Worm (Caenorhabditis elegans): ENCODE data around the gene ZK809.9.

The ZK809.9 gene

DNA sequence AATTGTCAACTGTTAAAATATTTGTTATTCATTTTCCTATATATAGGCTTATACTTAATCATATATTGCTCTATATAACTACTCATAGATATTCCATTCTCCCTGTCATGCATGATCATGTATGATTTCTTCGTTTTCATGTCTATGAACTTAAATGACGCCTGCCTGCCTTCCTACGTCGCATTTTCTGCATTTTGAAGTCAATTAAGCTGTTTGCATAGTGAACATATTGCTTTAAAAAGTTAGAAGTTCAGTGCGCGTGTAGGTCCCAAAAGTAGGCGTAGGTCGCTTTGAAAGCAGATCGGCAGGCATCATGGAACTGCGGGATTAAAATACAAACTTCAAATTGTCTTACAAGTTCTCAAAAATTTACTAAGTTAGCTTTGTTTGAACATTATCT is 20.4 kb upstream of the ZK809.9 start (continued):
- TF ChIP-seq T23F11.4 (GFP tag; optimal IDR thresholded peaks at IDR 0.05) (no peak), K09A11.1 (tag; optimal IDR thresholded peaks at IDR 0.05; ENCODE audit: insufficient read depth) (no peak)

DNA sequence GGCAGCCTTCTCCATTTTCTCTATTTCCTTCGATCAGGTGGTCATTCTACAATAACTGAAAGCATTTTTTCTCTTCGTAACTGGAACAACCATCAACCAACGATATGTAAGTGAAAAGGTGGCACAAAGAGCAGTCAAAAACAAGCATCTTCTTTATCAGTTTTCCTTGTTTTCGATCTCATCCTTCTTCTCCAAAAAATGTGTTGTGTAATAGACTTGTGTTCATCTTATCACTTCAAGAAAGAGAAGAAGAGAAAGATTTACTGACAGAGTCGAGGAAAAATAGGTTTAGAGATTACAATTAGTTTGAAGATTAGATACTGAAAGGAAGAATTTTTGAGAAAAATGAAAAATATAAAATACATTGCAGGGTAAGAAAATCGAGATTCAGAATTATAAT is 19.8 kb upstream of the ZK809.9 start:
- TF ChIP-seq eyg-1 (tag; optimal IDR thresholded peaks at IDR 0.05) (no peak), pag-3 (tag; optimal IDR thresholded peaks at IDR 0.05; ENCODE audit: borderline replicate concordance) (no peak), ceh-45 (GFP tag; IDR thresholded peaks at IDR 0.05) (no peak), C08G9.2 (tag; optimal IDR thresholded peaks at IDR 0.05) (no peak), sox-2 (GFP tag; IDR thresholded peaks at IDR 0.05) (no peak), sdc-2 (tag; optimal IDR thresholded peaks at IDR 0.05) (no peak), ceh-6 (GFP tag; optimal IDR thresholded peaks at IDR 0.05) (no peak), elt-2 (tag; optimal IDR thresholded peaks at IDR 0.05) (peak; percentile 17)

DNA sequence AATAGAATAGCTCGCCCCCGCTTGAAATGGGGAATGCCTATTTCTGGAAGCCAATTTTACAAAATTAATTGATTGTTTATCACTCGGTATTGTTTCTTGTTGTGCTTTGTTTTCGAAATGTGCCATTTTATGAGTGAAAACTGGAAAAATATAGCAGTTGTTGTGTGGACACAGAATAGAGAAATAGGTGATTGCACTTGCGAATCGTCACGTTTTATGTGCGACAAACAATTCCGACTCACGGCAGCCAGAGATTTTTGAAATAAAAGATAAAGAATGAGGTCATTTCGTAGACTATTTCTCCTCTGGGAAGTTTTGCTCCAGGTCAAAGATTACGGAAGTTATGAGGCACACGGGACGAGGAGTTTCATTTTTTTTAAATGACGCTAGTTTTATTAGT is 18.2 kb upstream of the ZK809.9 start:
- TF ChIP-seq F13H6.1 (tag; optimal IDR thresholded peaks at IDR 0.05), result no peak
- TF ChIP-seq sox-2 (GFP tag; IDR thresholded peaks at IDR 0.05), result no peak
- no peak for TF ChIP-seq unc-86 (tag; optimal IDR thresholded peaks at IDR 0.05)
- no peak for TF ChIP-seq unc-42 (tag; optimal IDR thresholded peaks at IDR 0.05)
- no peak for TF ChIP-seq elt-2 (tag; optimal IDR thresholded peaks at IDR 0.05)
- no peak for TF ChIP-seq ceh-45 (GFP tag; IDR thresholded peaks at IDR 0.05)
- TF ChIP-seq ceh-14 (tag; optimal IDR thresholded peaks at IDR 0.05), result no peak
- TF ChIP-seq ceh-48 (tag; optimal IDR thresholded peaks at IDR 0.05), result no peak
- TF ChIP-seq hlh-8 (tag; optimal IDR thresholded peaks at IDR 0.05), result no peak
- no peak for TF ChIP-seq rnt-1 (tag; optimal IDR thresholded peaks at IDR 0.05)
- TF ChIP-seq dve-1 (tag; optimal IDR thresholded peaks at IDR 0.05), result no peak
- no peak for TF ChIP-seq che-1 (tag; optimal IDR thresholded peaks at IDR 0.05)
- TF ChIP-seq ceh-19 (GFP tag; optimal IDR thresholded peaks at IDR 0.05), result no peak
- TF ChIP-seq fkh-6 (tag; optimal IDR thresholded peaks at IDR 0.05), result no peak
- no peak for TF ChIP-seq ceh-22 (tag; optimal IDR thresholded peaks at IDR 0.05)
- no peak for TF ChIP-seq ceh-31 (tag; optimal IDR thresholded peaks at IDR 0.05)

DNA sequence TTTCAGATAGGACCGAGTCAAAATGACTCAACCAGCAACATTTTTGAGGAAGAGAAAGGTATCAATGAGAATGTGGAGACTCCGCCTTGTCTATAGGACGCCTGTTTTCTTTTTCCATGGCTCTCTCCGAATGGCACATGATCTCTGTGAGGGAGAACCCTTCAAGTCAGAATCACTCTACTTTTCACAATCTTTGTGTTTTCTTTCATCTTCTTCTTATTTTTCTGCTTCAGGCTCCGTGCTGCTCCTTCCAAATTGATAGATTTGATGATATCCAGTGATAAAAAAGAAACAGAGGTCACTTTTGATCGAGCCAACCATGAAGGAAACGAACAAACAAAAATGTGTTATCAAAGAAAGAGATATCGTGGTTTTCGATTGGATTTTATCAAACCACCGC is 16.1 kb upstream of the ZK809.9 start, which contains the start of gene ZK809.8:
ZK809.8 (minus strand) TSS at position 34 of the 400 bp plus-strand sequence.
- no peak for TF ChIP-seq T23F11.4 (GFP tag; optimal IDR thresholded peaks at IDR 0.05)
- peak; percentile 51 for TF ChIP-seq ceh-18 (tag; optimal IDR thresholded peaks at IDR 0.05)

DNA sequence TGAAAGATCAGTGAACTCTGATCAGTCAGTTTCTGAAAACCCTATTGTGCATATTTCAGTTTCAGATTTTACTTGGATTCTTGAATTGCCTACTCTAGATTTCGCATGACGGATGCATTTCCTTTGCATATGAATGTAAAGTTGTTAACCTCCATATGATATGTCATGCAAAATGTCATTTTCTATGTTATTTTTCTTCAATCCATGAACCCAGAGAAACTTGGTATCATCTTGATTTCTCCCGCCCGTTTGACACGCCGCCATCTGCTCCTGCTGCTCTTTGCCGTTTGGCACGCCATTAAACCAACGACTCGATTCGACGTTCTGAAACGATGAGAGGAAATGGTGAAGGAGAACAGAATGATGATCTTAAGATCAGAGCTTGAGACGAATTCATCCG is 14.8 kb upstream of the ZK809.9 start:
- TF ChIP-seq pha-4 (tag; optimal IDR thresholded peaks at IDR 0.05), result no peak
- TF ChIP-seq unc-3 (GFP tag; conservative IDR thresholded peaks at IDR 0.05), result no peak
- no peak for TF ChIP-seq unc-3 (tag; optimal IDR thresholded peaks at IDR 0.05)
- no peak for TF ChIP-seq ceh-45 (GFP tag; IDR thresholded peaks at IDR 0.05)
- no peak for TF ChIP-seq ets-4 (tag; optimal IDR thresholded peaks at IDR 0.05)
- no peak for TF ChIP-seq sox-4 (tag; optimal IDR thresholded peaks at IDR 0.05)
- no peak for TF ChIP-seq hlh-15 (tag; optimal IDR thresholded peaks at IDR 0.05)

DNA sequence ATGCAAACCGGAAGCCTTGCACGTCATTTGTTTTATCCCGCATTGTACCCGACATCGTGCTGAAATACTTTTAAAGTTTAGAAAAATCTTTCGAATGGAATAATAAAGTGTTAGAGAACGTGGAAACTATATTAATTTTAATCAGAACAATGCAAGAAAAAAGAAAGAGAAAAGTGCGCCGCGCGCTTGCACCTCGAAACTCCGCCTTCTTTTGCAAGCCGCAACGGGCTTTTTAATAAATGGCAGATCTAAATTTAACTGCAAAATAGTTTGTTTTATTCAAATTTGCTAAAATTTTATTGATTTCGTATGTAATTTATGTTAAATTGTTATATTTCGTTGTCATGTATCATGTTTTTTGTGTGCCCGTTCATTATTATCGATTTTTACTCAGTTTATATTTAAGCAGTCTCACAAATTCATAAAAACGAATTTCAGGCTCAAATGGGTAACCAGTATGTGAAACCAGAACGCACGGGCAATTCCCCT is 13.1 kb upstream of the ZK809.9 start, which contains the start of the genes acl-3 and ndub-6:
acl-3 (minus strand) TSS at position 59 of the 489 bp plus-strand sequence.
ndub-6 (plus strand) TSS at position 439 of the 489 bp plus-strand sequence.
- TF ChIP-seq madf-2 (tag; optimal IDR thresholded peaks at IDR 0.05) (no peak), nhr-11 (tag; optimal IDR thresholded peaks at IDR 0.05) (no peak), hlh-8 (tag; optimal IDR thresholded peaks at IDR 0.05) (no peak), C38D4.7 (GFP tag; optimal IDR thresholded peaks at IDR 0.05) (no peak), gmeb-2 (tag; optimal IDR thresholded peaks at IDR 0.05) (no peak), sox-4 (tag; optimal IDR thresholded peaks at IDR 0.05) (no peak), F13H6.1 (tag; optimal IDR thresholded peaks at IDR 0.05) (no peak), ceh-22 (tag; optimal IDR thresholded peaks at IDR 0.05) (no peak), mec-3 (tag; optimal IDR thresholded peaks at IDR 0.05; ENCODE audit: borderline replicate concordance) (no peak), lin-11 (tag; optimal IDR thresholded peaks at IDR 0.05) (no peak), hlh-13 (GFP tag; optimal IDR thresholded peaks at IDR 0.05) (no peak), pha-2 (tag; optimal IDR thresholded peaks at IDR 0.05) (no peak)

Data from whole organism, late embryonic.